Worm (Caenorhabditis elegans) whole organism, L4/young adult: Measurements from ENCODE around the gene secs-1.

ENCODE experiments used
- dao-5 ChIP-seq: sonication (generic microtip); optimal IDR thresholded peaks from 2 replicates; lab custom pipeline; 2016; ENCODE audit warnings: missing genotype, missing genetic modification characterization, moderate library complexity, missing compliant biosample characterization
- him-1 ChIP-seq: sonication (generic microtip); optimal IDR thresholded peaks from 2 replicates; lab custom pipeline; 2016; ENCODE audit warnings: missing genotype, missing genetic modification reagents, missing genetic modification characterization, missing compliant biosample characterization

- TF ChIP-seq him-1 (tag; lab: Kevin White, UChicago): no peak
- no peak for TF ChIP-seq dao-5 (tag; lab: Kevin White, UChicago)
Observed at ce11 chrV:10768892-10769291, 35.4 kb downstream of the secs-1 start.
